Fruit fly (Drosophila melanogaster) whole organism, embryonic: Measurements from ENCODE around the gene Nsf2.

Experiments
- ATbp ChIP-seq: fragments of 200-800 bp; sonication (Bioruptor generic); optimal IDR thresholded peaks from 2 replicates; lab custom pipeline; 2017; ENCODE audit warnings: missing biosample characterization, mild to moderate bottlenecking, missing genetic modification characterization, missing genetic modification reagents
- Atf6 ChIP-seq: fragments of 200-800 bp; sonication (Bioruptor generic); IDR thresholded peaks from 2 replicates; pipeline ENCODE4 v1.3.6; 2022; ENCODE audit warnings: missing biosample characterization, missing genetic modification characterization
- B-H1 ChIP-seq: fragments of 200-800 bp; sonication (Bioruptor generic); IDR thresholded peaks from 3 replicates; pipeline ENCODE4 v1.3.6; 2022; ENCODE audit warnings: missing biosample characterization, missing genetic modification characterization
- BEAF-32 ChIP-seq: fragments of 200-800 bp; sonication (Bioruptor generic); optimal IDR thresholded peaks from 3 replicates; lab custom pipeline; 2017; ENCODE audit warnings: missing biosample characterization, missing genetic modification characterization, mild to moderate bottlenecking, moderate library complexity, missing genetic modification reagents
- CG10267 ChIP-seq: fragments of 200-800 bp; sonication (Bioruptor generic); optimal IDR thresholded peaks from 2 replicates; lab custom pipeline; 2018; ENCODE audit warnings: missing biosample characterization, mild to moderate bottlenecking, missing genetic modification characterization, moderate library complexity
- CG10274 ChIP-seq: fragments of 200-800 bp; sonication (Bioruptor generic); optimal IDR thresholded peaks from 3 replicates; lab custom pipeline; 2017; ENCODE audit warnings: missing biosample characterization, mild to moderate bottlenecking, missing genetic modification characterization
- CG10366 ChIP-seq: fragments of 200-800 bp; sonication (Bioruptor generic); IDR thresholded peaks from 2 replicates; pipeline ENCODE4 v1.3.6; 2022; ENCODE audit warnings: missing biosample characterization, missing genetic modification characterization
- CG10462 ChIP-seq: fragments of 200-800 bp; sonication (Bioruptor generic); optimal IDR thresholded peaks from 2 replicates; lab custom pipeline; 2016; ENCODE audit warnings: missing biosample characterization, missing genetic modification characterization
- CG10959 ChIP-seq: fragments of 200-800 bp; sonication (Bioruptor generic); IDR thresholded peaks from 2 replicates; pipeline ENCODE4 v1.3.6; 2022; ENCODE audit warnings: missing biosample characterization, missing genetic modification characterization
- CG11723 ChIP-seq: fragments of 200-800 bp; sonication (Bioruptor generic); optimal IDR thresholded peaks from 2 replicates; lab custom pipeline; 2017; ENCODE audit warnings: missing biosample characterization, mild to moderate bottlenecking, missing genetic modification characterization
- CG13894 ChIP-seq: fragments of 200-800 bp; sonication (Bioruptor generic); optimal IDR thresholded peaks from 3 replicates; lab custom pipeline; 2018; ENCODE audit warnings: missing biosample characterization, mild to moderate bottlenecking, missing genetic modification characterization, moderate library complexity
- CG18011 ChIP-seq: fragments of 200-800 bp; sonication (Bioruptor generic); optimal IDR thresholded peaks from 2 replicates; lab custom pipeline; 2017; ENCODE audit warnings: missing biosample characterization, missing genetic modification characterization, mild to moderate bottlenecking, moderate library complexity, missing genotype
- CG18764 ChIP-seq: fragments of 200-800 bp; sonication (Bioruptor generic); optimal IDR thresholded peaks from 3 replicates; lab custom pipeline; 2016; ENCODE audit warnings: missing biosample characterization, missing genetic modification characterization
- CG2116 ChIP-seq: fragments of 200-800 bp; sonication (Bioruptor generic); optimal IDR thresholded peaks from 3 replicates; lab custom pipeline; 2018; ENCODE audit warnings: missing biosample characterization, mild to moderate bottlenecking, missing genetic modification characterization
- CG4328 ChIP-seq: fragments of 200-800 bp; sonication (Bioruptor generic); optimal IDR thresholded peaks from 3 replicates; lab custom pipeline; 2017; ENCODE audit warnings: missing biosample characterization, missing genetic modification reagents, missing genetic modification characterization
- CG7745 ChIP-seq: fragments of 200-800 bp; sonication (Bioruptor generic); optimal IDR thresholded peaks from 2 replicates; lab custom pipeline; 2018; ENCODE audit warnings: missing biosample characterization, mild to moderate bottlenecking, missing genetic modification characterization, moderate library complexity
- D ChIP-seq, 2 experiments: fragments of 200-800 bp in 1 of 2; fragments of >200 bp in 1 of 2; sonication (Bioruptor generic) in 1 of 2; optimal IDR thresholded peaks; 2 replicates in 1 of 2; 3 replicates in 1 of 2; lab custom pipeline; 2017; ENCODE audit warnings: mild to moderate bottlenecking in 1 of 2, missing biosample characterization in 1 of 2, missing genetic modification characterization in 1 of 2, missing genetic modification reagents in 1 of 2
- Dll ChIP-seq: fragments of 200-800 bp; sonication (Bioruptor generic); IDR thresholded peaks from 4 replicates; pipeline ENCODE4 v1.3.6; 2022; ENCODE audit warnings: missing biosample characterization, missing genetic modification characterization; ENCODE audit not compliant: partially characterized antibody
- Doc2 ChIP-seq: fragments of 200-800 bp; sonication (Bioruptor generic); IDR thresholded peaks from 2 replicates; pipeline ENCODE4 v1.3.6; 2022; ENCODE audit warnings: missing biosample characterization, missing genetic modification characterization
- E2f1 ChIP-seq: fragments of 200-800 bp; sonication (Bioruptor generic); IDR thresholded peaks from 2 replicates; pipeline ENCODE4 v1.3.6; 2022; ENCODE audit warnings: missing biosample characterization, missing genetic modification characterization
- E2f2 ChIP-seq: fragments of 200-800 bp; sonication (Bioruptor generic); IDR thresholded peaks from 2 replicates; pipeline ENCODE4 v1.3.6; 2022; ENCODE audit warnings: missing biosample characterization, missing genetic modification characterization
- Hr3 ChIP-seq: fragments of 200-800 bp; sonication (Bioruptor generic); optimal IDR thresholded peaks from 3 replicates; lab custom pipeline; 2016; ENCODE audit warnings: missing biosample characterization, missing genetic modification characterization
- Lim3 ChIP-seq: fragments of 200-800 bp; sonication (Bioruptor generic); IDR thresholded peaks from 2 replicates; pipeline ENCODE4 v1.3.6; 2022; ENCODE audit warnings: missing biosample characterization, missing genetic modification characterization
- Lpt ChIP-seq: fragments of >200 bp; optimal IDR thresholded peaks from 2 replicates; lab custom pipeline; 2018; ENCODE audit warnings: missing biosample characterization, missing genetic modification characterization
- MTF-1 ChIP-seq: fragments of 200-800 bp; sonication (Bioruptor generic); optimal IDR thresholded peaks from 2 replicates; lab custom pipeline; 2018; ENCODE audit warnings: missing biosample characterization, mild to moderate bottlenecking, missing genetic modification characterization, borderline replicate concordance
- Max ChIP-seq: fragments of 200-800 bp; sonication (Bioruptor generic); optimal IDR thresholded peaks from 2 replicates; lab custom pipeline; 2016; ENCODE audit warnings: missing biosample characterization, mild to moderate bottlenecking, missing genetic modification characterization
- NK7.1 ChIP-seq: fragments of 200-800 bp; sonication (Bioruptor generic); optimal IDR thresholded peaks from 3 replicates; lab custom pipeline; 2016; ENCODE audit warnings: missing biosample characterization, missing genetic modification characterization
- Opbp ChIP-seq: fragments of 200-800 bp; sonication (Bioruptor generic); IDR thresholded peaks from 3 replicates; pipeline ENCODE4 v1.3.6; 2022; ENCODE audit warnings: missing biosample characterization, missing genetic modification characterization; ENCODE audit not compliant: partially characterized antibody
- PHDP ChIP-seq: fragments of 200-800 bp; sonication (Bioruptor generic); optimal IDR thresholded peaks from 3 replicates; lab custom pipeline; 2018; ENCODE audit warnings: missing biosample characterization, mild to moderate bottlenecking, missing genetic modification characterization, moderate library complexity
- Pdp1 ChIP-seq, 2 experiments: fragments of 200-800 bp; sonication (Bioruptor generic); optimal IDR thresholded peaks; 3 replicates each; lab custom pipeline; 2016; ENCODE audit warnings: missing biosample characterization in 2 of 2, missing genetic modification characterization in 2 of 2, mild to moderate bottlenecking in 1 of 2, moderate library complexity in 1 of 2
- Ssrp ChIP-seq: fragments of 200-800 bp; sonication (Bioruptor generic); optimal IDR thresholded peaks from 2 replicates; lab custom pipeline; 2018; ENCODE audit warnings: missing biosample characterization, mild to moderate bottlenecking, missing genetic modification characterization, moderate library complexity
- TFAM ChIP-seq: fragments of 200-800 bp; sonication (Bioruptor generic); optimal IDR thresholded peaks from 2 replicates; lab custom pipeline; 2017; ENCODE audit warnings: missing biosample characterization, missing genetic modification characterization, inconsistent platforms
- Vsx1 ChIP-seq: fragments of 200-800 bp; sonication (Bioruptor generic); optimal IDR thresholded peaks from 2 replicates; lab custom pipeline; 2017; ENCODE audit warnings: missing biosample characterization, mild to moderate bottlenecking, missing genetic modification characterization, missing genetic modification reagents
- Xrp1 ChIP-seq: fragments of 200-800 bp; sonication (Bioruptor generic); IDR thresholded peaks from 2 replicates; pipeline ENCODE4 v1.3.6; 2022; ENCODE audit warnings: missing biosample characterization, missing genetic modification characterization
- abd-A ChIP-seq: fragments of 200-800 bp; sonication (Bioruptor generic); optimal IDR thresholded peaks from 3 replicates; lab custom pipeline; 2019; ENCODE audit warnings: missing biosample characterization, mild to moderate bottlenecking, missing genetic modification characterization, moderate library complexity
- bowl ChIP-seq: fragments of 200-800 bp; sonication (Bioruptor generic); IDR thresholded peaks from 2 replicates; pipeline ENCODE4 v1.3.6; 2022; ENCODE audit warnings: missing biosample characterization, missing genetic modification characterization
- exex ChIP-seq: fragments of 200-800 bp; sonication (Bioruptor generic); optimal IDR thresholded peaks from 4 replicates; lab custom pipeline; 2018; ENCODE audit warnings: missing biosample characterization, mild to moderate bottlenecking, missing genetic modification characterization, moderate library complexity
- fd3F ChIP-seq: fragments of 200-800 bp; sonication (Bioruptor generic); optimal IDR thresholded peaks from 2 replicates; lab custom pipeline; 2018; ENCODE audit warnings: missing biosample characterization, mild to moderate bottlenecking, missing genetic modification characterization, moderate library complexity
- fd96Cb ChIP-seq: fragments of 200-800 bp; sonication (Bioruptor generic); optimal IDR thresholded peaks from 2 replicates; lab custom pipeline; 2018; ENCODE audit warnings: missing biosample characterization, mild to moderate bottlenecking, missing genetic modification characterization, moderate library complexity
- ftz-f1 ChIP-seq: fragments of 200-800 bp; sonication (Bioruptor generic); optimal IDR thresholded peaks from 2 replicates; lab custom pipeline; 2016; ENCODE audit warnings: missing biosample characterization, missing genetic modification characterization
- gce ChIP-seq: fragments of 200-800 bp; sonication (Bioruptor generic); IDR thresholded peaks from 3 replicates; pipeline ENCODE4 v1.3.6; 2022; ENCODE audit warnings: missing biosample characterization, missing genetic modification characterization
- ham ChIP-seq: fragments of 200-800 bp; sonication (Bioruptor generic); IDR thresholded peaks from 2 replicates; pipeline ENCODE4 v1.3.6; 2022; ENCODE audit warnings: missing biosample characterization, missing genetic modification characterization
- kay ChIP-seq: fragments of 200-800 bp; sonication (Bioruptor generic); optimal IDR thresholded peaks from 2 replicates; lab custom pipeline; 2016; ENCODE audit warnings: missing biosample characterization, missing genetic modification characterization
- pan ChIP-seq, 4 experiments: fragments of >200 bp in 3 of 4; fragments of 200-800 bp in 1 of 4; sonication (Bioruptor generic) in 1 of 4; optimal IDR thresholded peaks in 3 of 4; IDR thresholded peaks in 1 of 4; 2 replicates each; pipeline versions ENCODE4 v1.3.6 to Lab custom; 2017 to 2022; ENCODE audit warnings: missing biosample characterization in 2 of 4, missing genetic modification characterization in 2 of 4, mixed read lengths in 1 of 4
- pb ChIP-seq: fragments of 200-800 bp; sonication (Bioruptor generic); optimal IDR thresholded peaks from 3 replicates; lab custom pipeline; 2016; ENCODE audit warnings: missing biosample characterization, missing genetic modification characterization
- prd ChIP-seq, 3 experiments: fragments of >200 bp in 2 of 3; fragments of 200-800 bp in 1 of 3; sonication (Bioruptor generic) in 1 of 3; optimal IDR thresholded peaks in 2 of 3; IDR thresholded peaks in 1 of 3; 2 replicates in 2 of 3; 3 replicates in 1 of 3; pipeline versions ENCODE4 v1.3.6 to Lab custom; 2017 to 2022; ENCODE audit warnings: missing biosample characterization in 1 of 3, missing genetic modification characterization in 1 of 3
- stc ChIP-seq: fragments of 200-800 bp; sonication (Bioruptor generic); IDR thresholded peaks from 2 replicates; pipeline ENCODE4 v1.3.6; 2022; ENCODE audit warnings: missing biosample characterization, missing genetic modification characterization
- sug ChIP-seq: fragments of 200-800 bp; optimal IDR thresholded peaks from 2 replicates; lab custom pipeline; 2019; ENCODE audit warnings: missing biosample characterization, mild to moderate bottlenecking, missing genetic modification characterization, moderate library complexity
- trem ChIP-seq: fragments of 200-800 bp; optimal IDR thresholded peaks from 3 replicates; lab custom pipeline; 2019; ENCODE audit warnings: missing biosample characterization, mild to moderate bottlenecking, missing genetic modification characterization, moderate library complexity

The Nsf2 gene

DNA sequence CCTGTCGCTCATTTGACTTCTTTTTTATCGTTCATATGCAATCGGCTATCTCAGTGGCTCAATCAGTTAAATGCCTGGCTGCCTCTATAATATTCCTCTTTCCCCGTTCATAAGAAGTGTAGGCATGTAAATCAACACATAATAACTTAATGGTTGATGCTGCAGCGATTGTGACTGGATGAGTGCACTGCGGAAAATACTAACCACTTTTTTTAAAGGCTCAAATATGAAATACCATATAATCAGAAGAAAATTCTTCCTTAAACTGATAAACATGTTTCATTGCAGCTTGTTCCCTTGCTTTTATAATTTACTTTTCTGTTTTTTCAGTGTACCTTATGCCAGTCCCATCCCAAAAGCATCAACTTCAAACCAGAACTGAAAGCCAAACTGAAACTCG, 47.1 kb upstream of the Nsf2 start (continued):
- TF ChIP-seq fd96Cb (peak; percentile 42), CG4328 (no peak), Hr3 (GFP tag; lab: Kevin White, UChicago) (no peak), B-H1 (0 out of 3 replicates have a peak, but pooled peaks have one; percentile 21), CG18011 (GFP tag; lab: Kevin White, UChicago) (no peak), ATbp (GFP tag; lab: Kevin White, UChicago) (no peak), Max (GFP tag; lab: Kevin White, UChicago) (no peak), D (optimal IDR thresholded peaks at IDR 0.05; lab: Kevin White, UChicago) (no peak), D (GFP tag; optimal IDR thresholded peaks at IDR 0.05; lab: Kevin White, UChicago) (peak; percentile 49), CG18764 (GFP tag; lab: Kevin White, UChicago) (no peak), pb (GFP tag; lab: Kevin White, UChicago) (no peak), kay (GFP tag; lab: Kevin White, UChicago) (no peak), NK7.1 (no peak), CG10274 (GFP tag; lab: Kevin White, UChicago) (no peak), pan (optimal IDR thresholded peaks at IDR 0.05; lab: Kevin White, UChicago) (no peak), pan (GFP tag; optimal IDR thresholded peaks at IDR 0.05 in 1 of 2, IDR thresholded peaks at IDR 0.05 in 1 of 2) (no peak), Pdp1 (GFP tag; optimal IDR thresholded peaks at IDR 0.05; lab: Kevin White, UChicago) (peak in 1 of 2 experiments; percentile 23), sug (tag; lab: Kevin White, UChicago) (no peak), gce (GFP tag; lab: Robert Waterston, UW) (no peak), Ssrp (tag; lab: Kevin White, UChicago) (peak; percentile 14), Lim3 (GFP tag; lab: Robert Waterston, UW) (no peak), stc (GFP tag; lab: Robert Waterston, UW) (no peak), fd3F (GFP tag; lab: Kevin White, UChicago) (no peak), Xrp1 (peak; percentile 72), BEAF-32 (no peak), Dll (GFP tag; lab: Robert Waterston, UW) (no peak), PHDP (tag; lab: Kevin White, UChicago) (no peak), ham (GFP tag; lab: Robert Waterston, UW) (no peak), Lpt (GFP tag; lab: Kevin White, UChicago) (no peak), E2f2 (no peak), MTF-1 (GFP tag; lab: Kevin White, UChicago) (no peak), CG13894 (tag; lab: Kevin White, UChicago) (no peak), abd-A (tag; lab: Kevin White, UChicago) (no peak), trem (tag; lab: Kevin White, UChicago) (peak; percentile 11), Opbp (GFP tag; lab: Robert Waterston, UW) (no peak), Doc2 (no peak), CG7745 (tag; lab: Kevin White, UChicago) (no peak), CG10462 (GFP tag; lab: Kevin White, UChicago) (no peak), CG11723 (GFP tag; lab: Kevin White, UChicago) (no peak), E2f1 (GFP tag; lab: Robert Waterston, UW) (0 out of 2 replicates have a peak, but pooled peaks have one; percentile 18), CG10959 (GFP tag; lab: Robert Waterston, UW) (peak; percentile 36; the same call in 1 of the 2 replicates), CG10267 (tag; lab: Kevin White, UChicago) (peak; percentile 47), CG2116 (no peak), CG10366 (GFP tag; lab: Robert Waterston, UW) (no peak), bowl (GFP tag; lab: Robert Waterston, UW) (no peak), TFAM (GFP tag; lab: Kevin White, UChicago) (no peak), exex (no peak), Vsx1 (GFP tag; lab: Kevin White, UChicago) (no peak), Atf6 (no peak), ftz-f1 (GFP tag; lab: Kevin White, UChicago) (no peak), prd (optimal IDR thresholded peaks at IDR 0.05; lab: Kevin White, UChicago) (no peak), prd (GFP tag; IDR thresholded peaks at IDR 0.05; lab: Robert Waterston, UW) (peak; percentile 67; the same call in 2 of the 3 replicates)
